Worm (Caenorhabditis elegans) whole organism, L2 larva: ENCODE data around the gene F58D12.3.

Source experiments
- ZK546.5 ChIP-seq: sonication (generic microtip); optimal IDR thresholded peaks from 2 replicates; lab custom pipeline; 2017; ENCODE audit warnings: missing biosample characterization, missing genetic modification characterization
- ceh-16 ChIP-seq: fragments of 150-350 bp; optimal IDR thresholded peaks from 2 replicates; lab custom pipeline; 2014; ENCODE audit warnings: missing biosample characterization, missing genetic modification characterization
- ceh-82 ChIP-seq: fragments of 150-350 bp; optimal IDR thresholded peaks from 2 replicates; lab custom pipeline; 2014; ENCODE audit warnings: missing biosample characterization, missing genetic modification characterization
- egl-27 ChIP-seq: sonication (generic microtip); optimal IDR thresholded peaks from 3 replicates; lab custom pipeline; 2017; ENCODE audit warnings: missing biosample characterization, missing genetic modification reagents, missing genetic modification characterization
- lin-11 ChIP-seq: fragments of 150-350 bp; sonication (generic microtip); optimal IDR thresholded peaks from 2 replicates; lab custom pipeline; 2014; ENCODE audit warnings: missing biosample characterization, missing genetic modification characterization, inconsistent platforms, mixed read lengths
- mbf-1 ChIP-seq: sonication (generic microtip); optimal IDR thresholded peaks from 2 replicates; lab custom pipeline; 2017; ENCODE audit warnings: missing biosample characterization, missing genetic modification characterization
- mdl-1 ChIP-seq, 2 experiments: fragments of 150-350 bp in 1 of 2; sonication (generic microtip) in 1 of 2; optimal IDR thresholded peaks; 2 replicates each; lab custom pipeline; 2017; ENCODE audit warnings: missing biosample characterization in 2 of 2, missing genetic modification characterization in 2 of 2
- nhr-77 ChIP-seq: fragments of 150-350 bp; optimal IDR thresholded peaks from 2 replicates; lab custom pipeline; 2014; ENCODE audit warnings: missing biosample characterization, missing genetic modification characterization

DNA sequence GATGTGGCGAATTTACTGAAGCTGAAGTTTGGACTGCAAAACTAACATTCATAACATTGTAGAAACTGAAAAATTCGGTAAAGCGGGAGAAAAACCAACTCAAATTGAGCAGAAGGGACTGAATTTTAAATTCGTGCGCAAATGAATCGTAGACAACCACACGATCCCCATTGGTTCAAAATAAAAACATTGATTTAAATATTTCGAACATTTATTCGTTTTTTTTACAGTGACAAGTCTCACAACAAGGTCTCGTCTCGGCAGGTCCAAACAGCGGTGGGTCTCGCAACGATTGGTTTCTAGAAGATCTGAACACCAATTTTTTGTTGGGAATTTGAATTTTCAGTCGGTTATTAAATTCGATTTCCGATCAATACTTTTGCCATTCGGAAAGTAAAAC is 27.9 kb downstream of the F58D12.3 start, which contains the start of gene D1086.18:
- TF ChIP-seq ZK546.5 (tag; lab: Kevin White, UChicago) = no peak
- no peak for TF ChIP-seq mbf-1 (tag; lab: Kevin White, UChicago)
- TF ChIP-seq mdl-1 (tag; optimal IDR thresholded peaks at IDR 0.05; lab: Kevin White, UChicago) = no peak
- no peak for TF ChIP-seq ceh-82 (tag; lab: Kevin White, UChicago)
- no peak for TF ChIP-seq nhr-77 (tag; lab: Kevin White, UChicago)
- TF ChIP-seq ceh-16 = no peak
- no peak for TF ChIP-seq egl-27 (tag; lab: Kevin White, UChicago)
- no peak for TF ChIP-seq lin-11
